Fruit fly (Drosophila melanogaster) whole organism, pupa: Measurements from ENCODE around the gene SMC3.

ENCODE experiments used
- CG10348 ChIP-seq: fragments of 200-800 bp; sonication (Bioruptor generic); IDR thresholded peaks from 2 replicates; pipeline ENCODE4 v1.3.6; 2022; ENCODE audit warnings: missing biosample characterization, missing genetic modification characterization
- CG12605 ChIP-seq: fragments of 200-800 bp; sonication (Bioruptor generic); IDR thresholded peaks from 2 replicates; pipeline ENCODE4 v1.3.6; 2022; ENCODE audit warnings: missing biosample characterization, missing genetic modification characterization
- CG13204 ChIP-seq: fragments of 200-800 bp; sonication (Bioruptor generic); optimal IDR thresholded peaks from 2 replicates; lab custom pipeline; 2018; ENCODE audit warnings: missing biosample characterization, mild to moderate bottlenecking, missing genetic modification characterization, moderate library complexity
- CG14655 ChIP-seq: fragments of 200-800 bp; sonication (Bioruptor generic); optimal IDR thresholded peaks from 3 replicates; lab custom pipeline; 2017; ENCODE audit warnings: mild to moderate bottlenecking, missing biosample characterization, missing genetic modification reagents, missing genetic modification characterization
- CG17806 ChIP-seq: fragments of 200-800 bp; sonication (Bioruptor generic); optimal IDR thresholded peaks from 2 replicates; lab custom pipeline; 2018; ENCODE audit warnings: missing biosample characterization, mild to moderate bottlenecking, missing genetic modification characterization, moderate library complexity
- CG8159 ChIP-seq: fragments of 200-800 bp; sonication (Bioruptor generic); optimal IDR thresholded peaks from 3 replicates; lab custom pipeline; 2018; ENCODE audit warnings: missing biosample characterization, mild to moderate bottlenecking, missing genetic modification characterization, moderate library complexity
- CG8301 ChIP-seq: fragments of 200-800 bp; sonication (Bioruptor generic); optimal IDR thresholded peaks from 2 replicates; lab custom pipeline; 2018; ENCODE audit warnings: missing biosample characterization, mild to moderate bottlenecking, missing genetic modification characterization
- CG9948 ChIP-seq: fragments of 200-800 bp; sonication (Bioruptor generic); optimal IDR thresholded peaks from 2 replicates; lab custom pipeline; 2018; ENCODE audit warnings: missing biosample characterization, mild to moderate bottlenecking, missing genetic modification characterization, moderate library complexity
- D1 ChIP-seq: fragments of 200-800 bp; sonication (Bioruptor generic); optimal IDR thresholded peaks from 2 replicates; lab custom pipeline; 2018; ENCODE audit warnings: missing biosample characterization, mild to moderate bottlenecking, missing genetic modification characterization, moderate library complexity
- EcR ChIP-seq: fragments of 200-800 bp; sonication (Bioruptor generic); optimal IDR thresholded peaks from 3 replicates; lab custom pipeline; 2019; ENCODE audit warnings: missing biosample characterization, missing genetic modification characterization, mild to moderate bottlenecking, moderate library complexity, missing genetic modification reagents
- Ets98B ChIP-seq: fragments of 200-800 bp; sonication (Bioruptor generic); IDR thresholded peaks from 2 replicates; pipeline ENCODE4 v1.3.6; 2022; ENCODE audit warnings: missing biosample characterization, missing genetic modification characterization
- Pif1A ChIP-seq: fragments of 200-800 bp; sonication (Bioruptor generic); optimal IDR thresholded peaks from 3 replicates; lab custom pipeline; 2016; ENCODE audit warnings: missing biosample characterization, missing genetic modification characterization
- Pif1B ChIP-seq: fragments of 200-800 bp; sonication (Bioruptor generic); optimal IDR thresholded peaks from 3 replicates; lab custom pipeline; 2016; ENCODE audit warnings: missing biosample characterization, missing genetic modification characterization

DNA sequence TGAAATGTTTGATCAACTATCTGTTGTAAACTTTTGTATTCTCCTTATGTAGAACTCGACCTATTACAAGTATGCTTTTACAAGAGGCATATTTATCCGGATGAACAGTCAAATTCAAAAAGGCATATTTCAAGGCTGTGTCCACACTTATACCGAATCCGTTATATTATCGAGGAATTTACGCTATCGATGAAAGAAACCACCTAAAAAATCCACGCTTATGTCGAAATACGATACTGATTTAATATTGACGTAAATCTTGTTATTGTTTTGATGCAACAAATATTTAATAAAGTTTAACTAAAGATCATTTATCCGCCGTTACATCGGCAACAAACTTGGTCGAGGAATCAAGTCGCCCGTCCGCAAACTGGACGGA is 5.6 kb downstream of the SMC3 start, which contains the start of gene CG13014:
- TF ChIP-seq CG8301 (tag; lab: Kevin White, UChicago) (no peak), CG17806 (tag; lab: Kevin White, UChicago) (no peak), CG13204 (GFP tag; lab: Kevin White, UChicago) (no peak), Pif1A (GFP tag; lab: Kevin White, UChicago) (no peak), CG8159 (tag; lab: Kevin White, UChicago) (no peak), Pif1B (no peak), Ets98B (GFP tag; lab: Robert Waterston, UW) (no peak), CG12605 (no peak), CG9948 (tag; lab: Kevin White, UChicago) (no peak), EcR (GFP tag; lab: Kevin White, UChicago) (no peak), D1 (no peak), CG10348 (GFP tag; lab: Robert Waterston, UW) (no peak), CG14655 (no peak)
